Fruit fly (Drosophila melanogaster): ENCODE results near the gene Spn27A.

dm6 chr2L:6649085-6649754 is 23.9 kb downstream of the Spn27A start, which contains the start of the genes CG31635 and Tango1:
- TF ChIP-seq CG33017 (tag; optimal IDR thresholded peaks at IDR 0.05): no peak
- no peak for TF ChIP-seq Mnt (GFP tag; optimal IDR thresholded peaks at IDR 0.05)
- peak; percentile 8 for TF ChIP-seq CG1620 (GFP tag; optimal IDR thresholded peaks at IDR 0.05)
- TF ChIP-seq CG5204 (GFP tag; optimal IDR thresholded peaks at IDR 0.05): no peak
- no peak for TF ChIP-seq ovo (GFP tag; optimal IDR thresholded peaks at IDR 0.05)
- peak; percentile 98 for TF ChIP-seq tj (GFP tag; optimal IDR thresholded peaks at IDR 0.05)
- no peak for TF ChIP-seq CG12768 (GFP tag; optimal IDR thresholded peaks at IDR 0.05)
- no peak for TF ChIP-seq Crg-1 (GFP tag; optimal IDR thresholded peaks at IDR 0.05)
- no peak for TF ChIP-seq Clk (GFP tag; optimal IDR thresholded peaks at IDR 0.05)
- peak; percentile 10 for TF ChIP-seq CG7045 (GFP tag; optimal IDR thresholded peaks at IDR 0.05)
